Worm (Caenorhabditis elegans) whole organism, early embryonic: ENCODE measurements around the gene lig-4.

Experiments used
- ama-1 ChIP-seq: fragments of 150-350 bp; optimal IDR thresholded peaks from 2 replicates; lab custom pipeline; 2014
- pes-1 ChIP-seq: fragments of 200-800 bp; sonication (Bioruptor generic); IDR thresholded peaks from 2 replicates; pipeline ENCODE4 v1.3.6; 2022; ENCODE audit warnings: missing genetic modification reagents, missing genetic modification characterization, missing compliant biosample characterization

DNA sequence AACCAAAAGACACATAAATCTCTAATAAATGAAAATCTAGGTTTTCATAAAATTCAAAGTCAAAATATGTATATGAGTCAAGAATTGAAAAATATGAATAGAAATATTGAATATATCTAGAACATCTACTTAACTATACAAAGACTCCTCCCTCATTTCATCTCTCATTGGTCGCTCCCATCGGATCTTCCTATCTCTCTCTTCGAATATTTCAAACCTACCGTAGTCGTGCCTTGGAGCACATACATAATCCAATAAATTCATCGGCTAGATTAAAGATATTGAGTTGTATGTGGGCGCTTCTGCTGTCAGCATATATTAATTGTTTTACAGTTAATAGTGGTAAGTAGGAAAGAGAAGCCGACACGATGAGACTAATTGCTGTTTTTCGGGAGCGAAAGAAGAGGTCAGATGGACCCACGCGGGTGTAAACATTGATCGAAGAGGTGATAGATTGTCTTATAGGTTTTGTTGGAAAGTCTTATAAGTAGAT lies 5.8 kb downstream of the lig-4 start:
- TF ChIP-seq pes-1 (no peak), ama-1 (lab: Kevin White, UChicago) (no peak)
